Worm (Caenorhabditis elegans) whole organism, midembryonic: ENCODE measurements around the gene ethe-1.

Experiments used
- T22C8.4 ChIP-seq: fragments of 200-800 bp; sonication (Bioruptor generic); IDR thresholded peaks from 2 replicates; pipeline ENCODE4 v1.3.6; 2022; ENCODE audit warnings: missing genetic modification characterization, missing compliant biosample characterization
- cog-1 ChIP-seq: sonication (generic microtip); optimal IDR thresholded peaks from 2 replicates; lab custom pipeline; 2016; ENCODE audit warnings: missing genetic modification characterization, missing compliant biosample characterization
- flt-1 ChIP-seq: fragments of 200-800 bp; sonication (Bioruptor generic); IDR thresholded peaks from 2 replicates; pipeline ENCODE4 v1.3.6; 2022; ENCODE audit warnings: missing genetic modification characterization, missing compliant biosample characterization
- klf-2 ChIP-seq: fragments of 200-800 bp; sonication (Bioruptor generic); conservative IDR thresholded peaks from 2 replicates; pipeline ENCODE4 v1.3.6; 2022; ENCODE audit warnings: missing genetic modification reagents, missing genetic modification characterization, missing compliant biosample characterization
- med-1 ChIP-seq: sonication (generic microtip); optimal IDR thresholded peaks from 2 replicates; lab custom pipeline; 2017; ENCODE audit warnings: missing genetic modification characterization, mild to moderate bottlenecking, missing compliant biosample characterization, antibody characterized with exemption, missing genetic modification reagents; ENCODE audit not compliant: insufficient read depth
- ztf-23 ChIP-seq: fragments of 200-800 bp; sonication (Bioruptor generic); IDR thresholded peaks from 2 replicates; pipeline ENCODE4 v1.3.6; 2022; ENCODE audit warnings: missing genetic modification reagents, missing genetic modification characterization, missing compliant biosample characterization
- ztf-29 ChIP-seq: fragments of 200-800 bp; sonication (Bioruptor generic); IDR thresholded peaks from 2 replicates; pipeline ENCODE4 v1.3.6; 2022; ENCODE audit warnings: missing genetic modification reagents, missing genetic modification characterization, missing compliant biosample characterization

ce11 chrIV:9510439-9510838, 1.9 kb upstream of the ethe-1 start, which contains the start of gene C33A12.4:
- TF ChIP-seq flt-1 (GFP tag; lab: Robert Waterston, UW) (no peak), klf-2 (GFP tag; lab: Robert Waterston, UW) (no peak), ztf-29 (GFP tag; lab: Robert Waterston, UW) (no peak), ztf-23 (no peak), cog-1 (tag; lab: Kevin White, UChicago) (no peak), T22C8.4 (GFP tag; lab: Robert Waterston, UW) (no peak), med-1 (GFP tag; lab: Kevin White, UChicago) (no peak)
